Worm (Caenorhabditis elegans) whole organism, young adult: ENCODE measurements around the gene B0244.15.

Source experiments
- B0261.1 ChIP-seq: sonication (generic microtip); optimal IDR thresholded peaks from 2 replicates; lab custom pipeline; 2016; ENCODE audit warnings: mild to moderate bottlenecking, missing genetic modification characterization, moderate library complexity, missing compliant biosample characterization
- B0336.3 ChIP-seq: fragments of 200-800 bp; sonication (Bioruptor generic); IDR thresholded peaks from 2 replicates; pipeline ENCODE4 v1.3.6; 2022; ENCODE audit warnings: missing genetic modification characterization, missing compliant biosample characterization
- C06A6.2 ChIP-seq: fragments of 200-800 bp; sonication (Bioruptor generic); conservative IDR thresholded peaks from 2 replicates; pipeline ENCODE4 v1.3.6; 2022; ENCODE audit warnings: missing genetic modification characterization, missing compliant biosample characterization
- F22D6.2 ChIP-seq: sonication (generic microtip); optimal IDR thresholded peaks from 2 replicates; lab custom pipeline; 2016; ENCODE audit warnings: mild to moderate bottlenecking, missing genetic modification characterization, missing compliant biosample characterization
- F23B12.7 ChIP-seq: sonication (generic microtip); optimal IDR thresholded peaks from 2 replicates; lab custom pipeline; 2017; ENCODE audit warnings: missing genetic modification characterization, mild to moderate bottlenecking, missing compliant biosample characterization, antibody characterized with exemption, moderate library complexity; ENCODE audit not compliant: insufficient read depth
- F33H1.4 ChIP-seq: fragments of 200-800 bp; sonication (Bioruptor generic); IDR thresholded peaks from 2 replicates; pipeline ENCODE4 v1.3.6; 2022; ENCODE audit warnings: missing genetic modification reagents, missing genetic modification characterization, missing compliant biosample characterization
- K12H6.12 ChIP-seq: fragments of 200-800 bp; sonication (Bioruptor generic); optimal IDR thresholded peaks from 2 replicates; lab custom pipeline; 2018; ENCODE audit warnings: mild to moderate bottlenecking, missing genetic modification characterization, missing compliant biosample characterization
- T07F8.4 ChIP-seq: sonication (generic microtip); optimal IDR thresholded peaks from 2 replicates; lab custom pipeline; 2016; ENCODE audit warnings: mild to moderate bottlenecking, missing genetic modification characterization, moderate library complexity, missing compliant biosample characterization
- Y53F4B.3 ChIP-seq: fragments of 200-800 bp; sonication (Bioruptor generic); IDR thresholded peaks from 2 replicates; pipeline ENCODE4 v1.3.6; 2022; ENCODE audit warnings: missing genetic modification reagents, missing genetic modification characterization, missing compliant biosample characterization
- Y53G8AR.9 ChIP-seq: fragments of 200-800 bp; sonication (Bioruptor generic); conservative IDR thresholded peaks from 2 replicates; pipeline ENCODE4 v1.3.6; 2022; ENCODE audit warnings: missing genetic modification reagents, missing genetic modification characterization, missing compliant biosample characterization
- Y95B8A.8 ChIP-seq: fragments of 200-800 bp; sonication (Bioruptor generic); IDR thresholded peaks from 2 replicates; pipeline ENCODE4 v1.3.6; 2022; ENCODE audit warnings: missing genetic modification reagents, missing genetic modification characterization, missing compliant biosample characterization
- attf-3 ChIP-seq: fragments of 200-800 bp; sonication (Bioruptor generic); conservative IDR thresholded peaks from 2 replicates; pipeline ENCODE4 v1.3.6; 2022; ENCODE audit warnings: missing genetic modification reagents, missing genetic modification characterization, missing compliant biosample characterization
- bed-1 ChIP-seq: fragments of 200-800 bp; sonication (Bioruptor generic); IDR thresholded peaks from 2 replicates; pipeline ENCODE4 v1.3.6; 2022; ENCODE audit warnings: missing genetic modification reagents, missing genetic modification characterization, missing compliant biosample characterization
- ccch-3 ChIP-seq: fragments of 200-800 bp; sonication (Bioruptor generic); optimal IDR thresholded peaks from 2 replicates; lab custom pipeline; 2018; ENCODE audit warnings: mild to moderate bottlenecking, missing genetic modification characterization, missing compliant biosample characterization
- ceh-100 ChIP-seq: fragments of 200-800 bp; sonication (Bioruptor generic); IDR thresholded peaks from 2 replicates; pipeline ENCODE4 v1.3.6; 2022; ENCODE audit warnings: missing genetic modification reagents, missing genetic modification characterization, missing compliant biosample characterization
- ceh-91 ChIP-seq: fragments of 200-800 bp; sonication (Bioruptor generic); IDR thresholded peaks from 2 replicates; pipeline ENCODE4 v1.3.6; 2022; ENCODE audit warnings: missing genetic modification reagents, missing genetic modification characterization, missing compliant biosample characterization
- chd-7 ChIP-seq: sonication (generic microtip); optimal IDR thresholded peaks from 2 replicates; lab custom pipeline; 2016; ENCODE audit warnings: mild to moderate bottlenecking, missing genetic modification characterization, moderate library complexity, missing compliant biosample characterization
- dox-1 ChIP-seq: fragments of 200-800 bp; sonication (Bioruptor generic); IDR thresholded peaks from 2 replicates; pipeline ENCODE4 v1.3.6; 2022; ENCODE audit warnings: missing genetic modification reagents, missing genetic modification characterization, missing compliant biosample characterization
- dpff-1 ChIP-seq: sonication (generic microtip); optimal IDR thresholded peaks from 2 replicates; lab custom pipeline; 2017; ENCODE audit warnings: mild to moderate bottlenecking, missing genetic modification characterization, missing compliant biosample characterization
- egl-18 ChIP-seq: fragments of 200-800 bp; sonication (Bioruptor generic); IDR thresholded peaks from 2 replicates; pipeline ENCODE4 v1.3.6; 2022; ENCODE audit warnings: missing genetic modification reagents, missing genetic modification characterization, missing compliant biosample characterization
- egrh-3 ChIP-seq: fragments of 200-800 bp; sonication (Bioruptor generic); IDR thresholded peaks from 2 replicates; pipeline ENCODE4 v1.3.6; 2022; ENCODE audit warnings: missing genetic modification reagents, missing genetic modification characterization, missing compliant biosample characterization
- ekl-4 ChIP-seq: fragments of 200-800 bp; sonication (Bioruptor generic); IDR thresholded peaks from 2 replicates; pipeline ENCODE4 v1.3.6; 2022; ENCODE audit warnings: missing genetic modification reagents, missing genetic modification characterization, missing compliant biosample characterization
- ets-4 ChIP-seq: fragments of 200-800 bp; sonication (Bioruptor generic); optimal IDR thresholded peaks from 2 replicates; lab custom pipeline; 2018; ENCODE audit warnings: mild to moderate bottlenecking, missing genetic modification characterization, missing compliant biosample characterization
- fkh-3 ChIP-seq: sonication (generic microtip); optimal IDR thresholded peaks from 2 replicates; lab custom pipeline; 2016; ENCODE audit warnings: mild to moderate bottlenecking, missing genetic modification characterization, missing compliant biosample characterization
- him-1 ChIP-seq: sonication (generic microtip); optimal IDR thresholded peaks from 2 replicates; lab custom pipeline; 2016; ENCODE audit warnings: missing genotype, missing genetic modification reagents, missing genetic modification characterization, missing compliant biosample characterization
- hlh-12 ChIP-seq: sonication (generic microtip); optimal IDR thresholded peaks from 2 replicates; lab custom pipeline; 2016; ENCODE audit warnings: missing genetic modification characterization, missing compliant biosample characterization
- hmg-1.2 ChIP-seq: fragments of 200-800 bp; sonication (Bioruptor generic); IDR thresholded peaks from 2 replicates; pipeline ENCODE4 v1.3.6; 2022; ENCODE audit warnings: missing genetic modification reagents, missing genetic modification characterization, missing compliant biosample characterization
- hsf-1 ChIP-seq: fragments of 200-800 bp; sonication (Bioruptor generic); IDR thresholded peaks from 2 replicates; pipeline ENCODE4 v1.3.6; 2022; ENCODE audit warnings: missing genetic modification reagents, missing genetic modification characterization, missing compliant biosample characterization
- lin-54 ChIP-seq: fragments of 200-800 bp; sonication (Bioruptor generic); optimal IDR thresholded peaks from 2 replicates; lab custom pipeline; 2018; ENCODE audit warnings: mild to moderate bottlenecking, missing genetic modification characterization, missing compliant biosample characterization
- madf-10 ChIP-seq: sonication (generic microtip); optimal IDR thresholded peaks from 2 replicates; lab custom pipeline; 2016; ENCODE audit warnings: mild to moderate bottlenecking, missing genetic modification characterization, missing compliant biosample characterization
- mxl-1 ChIP-seq: sonication (generic microtip); optimal IDR thresholded peaks from 2 replicates; lab custom pipeline; 2016; ENCODE audit warnings: missing genetic modification characterization, missing compliant biosample characterization
- nfyb-1 ChIP-seq: fragments of 200-800 bp; sonication (Bioruptor generic); IDR thresholded peaks from 2 replicates; pipeline ENCODE4 v1.3.6; 2022; ENCODE audit warnings: missing genetic modification reagents, missing genetic modification characterization, missing compliant biosample characterization
- pbrm-1 ChIP-seq: fragments of 200-800 bp; sonication (Bioruptor generic); IDR thresholded peaks from 2 replicates; pipeline ENCODE4 v1.3.6; 2022; ENCODE audit warnings: missing genetic modification reagents, missing genetic modification characterization, missing compliant biosample characterization
- snpc-1.1 ChIP-seq: sonication (generic microtip); optimal IDR thresholded peaks from 2 replicates; lab custom pipeline; 2017; ENCODE audit warnings: missing genetic modification characterization, mild to moderate bottlenecking, missing compliant biosample characterization, antibody characterized with exemption, moderate library complexity, missing genotype, missing genetic modification reagents; ENCODE audit not compliant: insufficient read depth
- snpc-3.4 ChIP-seq: sonication (generic microtip); optimal IDR thresholded peaks from 2 replicates; lab custom pipeline; 2017; ENCODE audit warnings: missing genetic modification characterization, mild to moderate bottlenecking, missing compliant biosample characterization, antibody characterized with exemption, moderate library complexity, missing genotype, missing genetic modification reagents
- snpc-4 ChIP-seq, 5 experiments: fragments of 150-350 bp in 1 of 5; sonication (generic microtip) in 4 of 5; optimal IDR thresholded peaks; 2 replicates each; lab custom pipeline; 2014 to 2018; ENCODE audit warnings: missing genetic modification characterization in 5 of 5, missing biosample characterization in 3 of 5, antibody characterized with exemption in 2 of 5, mild to moderate bottlenecking in 2 of 5, missing compliant biosample characterization in 2 of 5, missing genotype in 2 of 5, moderate library complexity in 2 of 5, missing genetic modification reagents in 1 of 5
- somi-1 ChIP-seq: fragments of 200-800 bp; sonication (Bioruptor generic); optimal IDR thresholded peaks from 2 replicates; lab custom pipeline; 2018; ENCODE audit warnings: mild to moderate bottlenecking, missing genetic modification characterization, missing compliant biosample characterization
- sptf-2 ChIP-seq: fragments of 200-800 bp; sonication (Bioruptor generic); optimal IDR thresholded peaks from 2 replicates; lab custom pipeline; 2018; ENCODE audit warnings: mild to moderate bottlenecking, missing genetic modification characterization, missing compliant biosample characterization
- tbp1 ChIP-seq: fragments of 200-800 bp; sonication (Bioruptor generic); optimal IDR thresholded peaks from 2 replicates; lab custom pipeline; 2018; ENCODE audit warnings: mild to moderate bottlenecking, missing genetic modification characterization, missing compliant biosample characterization
- unc-130 ChIP-seq: sonication (generic microtip); optimal IDR thresholded peaks from 2 replicates; lab custom pipeline; 2016; ENCODE audit warnings: missing genetic modification reagents, missing genetic modification characterization, missing compliant biosample characterization
- zfh-2 ChIP-seq: fragments of 200-800 bp; sonication (Bioruptor generic); conservative IDR thresholded peaks from 2 replicates; pipeline ENCODE4 v1.3.6; 2022; ENCODE audit warnings: missing genetic modification reagents, missing genetic modification characterization, missing compliant biosample characterization
- zim-3 ChIP-seq: sonication (generic microtip); optimal IDR thresholded peaks from 2 replicates; lab custom pipeline; 2017; ENCODE audit warnings: mild to moderate bottlenecking, missing genetic modification characterization, moderate library complexity, missing compliant biosample characterization
- ztf-22 ChIP-seq: fragments of 200-800 bp; sonication (Bioruptor generic); optimal IDR thresholded peaks from 2 replicates; lab custom pipeline; 2018; ENCODE audit warnings: mild to moderate bottlenecking, missing genetic modification characterization, moderate library complexity, missing compliant biosample characterization
- ztf-26 ChIP-seq: sonication (generic microtip); optimal IDR thresholded peaks from 2 replicates; lab custom pipeline; 2017; ENCODE audit warnings: missing genetic modification characterization, missing compliant biosample characterization
- ztf-28 ChIP-seq: fragments of 200-800 bp; sonication (Bioruptor generic); IDR thresholded peaks from 2 replicates; pipeline ENCODE4 v1.3.6; 2022; ENCODE audit warnings: missing genetic modification reagents, missing genetic modification characterization, missing compliant biosample characterization
- ztf-3 ChIP-seq: fragments of 200-800 bp; sonication (Bioruptor generic); optimal IDR thresholded peaks from 2 replicates; lab custom pipeline; 2018; ENCODE audit warnings: mild to moderate bottlenecking, missing genetic modification characterization, missing compliant biosample characterization
- ztf-6 ChIP-seq: fragments of 200-800 bp; sonication (Bioruptor generic); IDR thresholded peaks from 2 replicates; pipeline ENCODE4 v1.3.6; 2022; ENCODE audit warnings: missing genetic modification reagents, missing genetic modification characterization, missing compliant biosample characterization

The B0244.15 gene

DNA sequence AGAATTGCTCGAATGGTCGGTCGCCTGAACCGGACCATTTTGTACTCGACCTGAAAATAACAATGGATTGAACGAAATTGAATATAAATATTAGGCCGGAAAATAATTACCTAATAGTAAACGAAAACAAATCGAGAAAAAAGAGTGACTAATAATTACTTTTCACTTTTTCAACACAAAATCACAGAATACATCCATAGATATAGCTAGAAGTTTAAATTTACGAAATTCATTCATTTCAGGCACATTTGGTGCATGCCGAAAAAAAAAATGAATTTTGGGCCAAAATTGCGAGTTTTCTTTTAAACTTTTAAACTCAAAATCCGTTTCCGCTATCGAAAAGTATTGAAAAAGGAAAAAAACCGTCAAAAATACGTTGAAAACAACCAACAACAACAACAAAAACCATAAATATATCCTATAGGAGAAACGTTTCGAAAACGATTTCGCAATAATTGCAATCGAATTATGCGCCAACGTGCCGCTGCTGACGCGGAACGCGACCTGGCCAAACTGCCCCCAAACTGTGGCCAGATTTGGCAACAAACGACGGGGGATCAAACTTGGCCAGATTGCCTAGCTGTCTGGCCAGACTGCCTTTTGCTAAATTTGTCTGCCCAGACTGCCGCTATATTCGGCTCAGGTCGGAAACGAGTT is 42.2 kb downstream of the B0244.15 start, which contains the start of gene Y37B11A.3 (continued):
- TF ChIP-seq ekl-4 (GFP tag; lab: Robert Waterston, UW) (peak; percentile 76), F33H1.4 (GFP tag; lab: Robert Waterston, UW) (peak; percentile 52), ztf-26 (tag; lab: Kevin White, UChicago) (peak; percentile 28), tbp1 (GFP tag; lab: Kevin White, UChicago) (peak; percentile 42), Y53F4B.3 (GFP tag; lab: Robert Waterston, UW) (no peak), B0336.3 (GFP tag; lab: Robert Waterston, UW) (peak; percentile 46; the same call in 1 of the 2 replicates), unc-130 (GFP tag; lab: Kevin White, UChicago) (no peak), T07F8.4 (tag; lab: Kevin White, UChicago) (no peak), lin-54 (GFP tag; lab: Kevin White, UChicago) (peak; percentile 73), sptf-2 (GFP tag; lab: Kevin White, UChicago) (no peak), ccch-3 (GFP tag; lab: Kevin White, UChicago) (no peak), dox-1 (GFP tag; lab: Robert Waterston, UW) (no peak; the same call in 1 of the 2 replicates), ztf-3 (GFP tag; lab: Kevin White, UChicago) (no peak), ceh-100 (GFP tag; lab: Robert Waterston, UW) (no peak), F22D6.2 (tag; lab: Kevin White, UChicago) (no peak), zim-3 (tag; lab: Kevin White, UChicago) (no peak), dpff-1 (tag; lab: Kevin White, UChicago) (no peak), ztf-28 (GFP tag; lab: Robert Waterston, UW) (no peak), somi-1 (no peak), mxl-1 (tag; lab: Kevin White, UChicago) (no peak), him-1 (tag; lab: Kevin White, UChicago) (no peak), nfyb-1 (GFP tag; lab: Robert Waterston, UW) (peak; percentile 73), F23B12.7 (peak; percentile 21), ets-4 (no peak), C06A6.2 (GFP tag; lab: Robert Waterston, UW) (no peak), ztf-22 (no peak), ceh-91 (GFP tag; lab: Robert Waterston, UW) (no peak), hmg-1.2 (GFP tag; lab: Robert Waterston, UW) (0 out of 2 replicates have a peak, but pooled peaks have one; percentile 26), hlh-12 (no peak), fkh-3 (no peak), bed-1 (GFP tag; lab: Robert Waterston, UW) (no peak), Y53G8AR.9 (GFP tag; lab: Robert Waterston, UW) (peak; percentile 74), egrh-3 (no peak; the same call in 1 of the 2 replicates), K12H6.12 (peak; percentile 48), snpc-4 (GFP tag; optimal IDR thresholded peaks at IDR 0.05; lab: Kevin White, UChicago) (no peak), snpc-4 (tag; optimal IDR thresholded peaks at IDR 0.05; lab: Kevin White, UChicago) (peak in 2 of 4 experiments; percentile 7 to 41), B0261.1 (tag; lab: Kevin White, UChicago) (no peak), snpc-1.1 (no peak), zfh-2 (GFP tag; lab: Robert Waterston, UW) (peak; percentile 85), egl-18 (GFP tag; lab: Robert Waterston, UW) (no peak), Y95B8A.8 (GFP tag; lab: Robert Waterston, UW) (no peak), chd-7 (no peak), attf-3 (GFP tag; lab: Robert Waterston, UW) (0 out of 2 replicates have a peak, but pooled peaks have one; percentile 27), snpc-3.4 (tag; lab: Kevin White, UChicago) (no peak), ztf-6 (GFP tag; lab: Robert Waterston, UW) (no peak), hsf-1 (GFP tag; lab: Robert Waterston, UW) (no peak), madf-10 (tag; lab: Kevin White, UChicago) (no peak), pbrm-1 (GFP tag; lab: Robert Waterston, UW) (peak; percentile 64)
